Fruit fly (Drosophila melanogaster): Measurements from ENCODE around the gene ppk22.

The ppk22 gene

dm6 chr3R:24859701-24860100 lies at the start of gene ppk22:
Gene ppk22, minus strand, starts transcription at chr3R:24859801.
- no peak for TF ChIP-seq fkh (GFP tag; optimal IDR thresholded peaks at IDR 0.05)

dm6 chr3R:24908034-24908433 lies 48.4 kb upstream of the ppk22 start:
- TF ChIP-seq CG16779 (tag; optimal IDR thresholded peaks at IDR 0.05) (no peak), CG11294 (GFP tag; IDR thresholded peaks at IDR 0.05) (peak; percentile 15; the same call in 1 of the 2 replicates), pdm3 (GFP tag; optimal IDR thresholded peaks at IDR 0.05) (peak; percentile 11), CG6808 (GFP tag; optimal IDR thresholded peaks at IDR 0.05) (no peak), eg (GFP tag; IDR thresholded peaks at IDR 0.05) (peak; percentile 68), CG1621 (tag; optimal IDR thresholded peaks at IDR 0.05) (no peak), Hr38 (GFP tag; optimal IDR thresholded peaks at IDR 0.05) (no peak), CG6163 (GFP tag; IDR thresholded peaks at IDR 0.05) (no peak), Sox102F (GFP tag; optimal IDR thresholded peaks at IDR 0.05) (no peak), Eip78C (GFP tag) (peak; percentile 51), Hr4 (GFP tag; optimal IDR thresholded peaks at IDR 0.05) (peak; percentile 66), topi (GFP tag; optimal IDR thresholded peaks at IDR 0.05) (no peak), achi (GFP tag; optimal IDR thresholded peaks at IDR 0.05) (no peak), Ets96B (tag; optimal IDR thresholded peaks at IDR 0.05) (no peak), spab (GFP tag; optimal IDR thresholded peaks at IDR 0.05) (no peak), lz (GFP tag; optimal IDR thresholded peaks at IDR 0.05) (no peak), CG9139 (GFP tag; optimal IDR thresholded peaks at IDR 0.05) (no peak), fd59A (GFP tag; optimal IDR thresholded peaks at IDR 0.05) (no peak), Lpt (GFP tag; optimal IDR thresholded peaks at IDR 0.05) (no peak), CG8319 (GFP tag; optimal IDR thresholded peaks at IDR 0.05) (no peak), salr (GFP tag; optimal IDR thresholded peaks at IDR 0.05) (no peak), CG10631 (GFP tag; optimal IDR thresholded peaks at IDR 0.05) (no peak), cyc (GFP tag; optimal IDR thresholded peaks at IDR 0.05) (no peak), acj6 (GFP tag; optimal IDR thresholded peaks at IDR 0.05) (no peak), CG4318 (GFP tag; optimal IDR thresholded peaks at IDR 0.05) (peak; percentile 20), Eip75B (GFP tag; optimal IDR thresholded peaks at IDR 0.05) (no peak), Smox (GFP tag; optimal IDR thresholded peaks at IDR 0.05) (no peak), CG6792 (GFP tag; optimal IDR thresholded peaks at IDR 0.05) (no peak), CG11902 (GFP tag; optimal IDR thresholded peaks at IDR 0.05) (no peak), fd85E (GFP tag; optimal IDR thresholded peaks at IDR 0.05) (no peak), fkh (GFP tag; optimal IDR thresholded peaks at IDR 0.05) (no peak), net (GFP tag; optimal IDR thresholded peaks at IDR 0.05) (no peak), CG15336 (GFP tag; IDR thresholded peaks at IDR 0.05) (peak; percentile 77), CG34406 (GFP tag; optimal IDR thresholded peaks at IDR 0.05) (no peak), CG10669 (GFP tag; optimal IDR thresholded peaks at IDR 0.05) (no peak), Eip93F (GFP tag; optimal IDR thresholded peaks at IDR 0.05) (no peak), CG7368 (GFP tag; optimal IDR thresholded peaks at IDR 0.05) (no peak), Hr39 (GFP tag; optimal IDR thresholded peaks at IDR 0.05) (no peak), Gug (GFP tag; IDR thresholded peaks at IDR 0.05) (peak; percentile 34; the same call in 1 of the 2 replicates), CG11762 (GFP tag; optimal IDR thresholded peaks at IDR 0.05; ENCODE audit: insufficient read depth) (no peak), CG8119 (GFP tag; IDR thresholded peaks at IDR 0.05) (peak; percentile 70), CG6276 (GFP tag; optimal IDR thresholded peaks at IDR 0.05) (peak; percentile 60), Met (GFP tag; optimal IDR thresholded peaks at IDR 0.05) (no peak), OdsH (GFP tag; optimal IDR thresholded peaks at IDR 0.05) (peak; percentile 1), esn (GFP tag; optimal IDR thresholded peaks at IDR 0.05) (no peak), dsx (GFP tag; optimal IDR thresholded peaks at IDR 0.05; ENCODE audit: poor library complexity, severe bottlenecking) (no peak), CG3919 (GFP tag; optimal IDR thresholded peaks at IDR 0.05) (no peak), dac (GFP tag; optimal IDR thresholded peaks at IDR 0.05) (no peak), Sox15 (GFP tag; optimal IDR thresholded peaks at IDR 0.05) (no peak), Ets21C (GFP tag; optimal IDR thresholded peaks at IDR 0.05) (no peak), Sox14 (GFP tag; optimal IDR thresholded peaks at IDR 0.05) (no peak)
